Worm (Caenorhabditis elegans): Measurements from ENCODE around the gene ncx-3.

DNA sequence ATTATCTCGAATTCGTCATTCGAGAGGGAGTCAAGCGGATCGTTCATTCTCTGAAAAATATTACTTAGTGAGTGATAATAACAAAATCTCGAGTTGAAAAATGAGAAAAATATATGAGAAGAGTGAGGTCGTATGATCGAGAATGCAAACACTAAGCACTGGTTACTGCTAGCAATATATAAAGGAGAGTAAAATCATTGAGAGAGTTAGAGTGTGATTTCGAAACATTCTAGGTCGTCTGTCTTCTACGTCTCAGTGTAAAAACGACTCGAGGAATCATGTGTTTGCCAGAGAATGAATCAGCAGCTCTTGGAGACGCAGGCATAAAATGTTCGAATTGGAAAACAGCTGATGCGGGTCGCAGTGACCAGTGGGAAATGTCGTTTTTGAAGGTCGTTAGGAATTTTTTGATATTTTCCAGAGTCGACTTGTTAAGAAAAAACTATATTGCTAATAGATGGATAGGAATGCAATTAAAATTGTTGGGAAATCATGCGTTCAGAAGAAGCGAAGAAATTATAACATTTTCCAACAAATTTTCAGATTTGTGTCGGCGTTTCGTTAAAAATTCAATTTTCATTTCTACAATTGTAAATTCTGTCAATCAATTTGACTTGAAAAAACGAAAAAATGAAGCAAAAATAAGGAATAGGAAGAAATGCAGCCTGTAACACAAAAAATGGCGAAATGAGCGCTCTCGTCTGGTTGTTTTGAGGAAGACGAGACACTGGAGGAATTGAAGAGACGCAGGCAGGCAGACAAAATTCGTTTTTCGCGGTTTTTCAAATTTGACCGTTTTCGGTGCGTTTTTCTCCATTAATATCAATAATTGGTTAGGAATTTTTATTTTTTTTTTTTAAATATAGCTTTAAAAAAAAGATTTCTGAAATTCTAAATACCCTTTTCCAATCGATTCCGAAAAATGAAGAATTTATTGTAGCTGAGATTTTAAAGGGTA lies 19.1 kb upstream of the ncx-3 start, which contains the start of gene allo-1:
- no peak for TF ChIP-seq pqm-1 (tag; optimal IDR thresholded peaks at IDR 0.05)
- no peak for TF ChIP-seq nhr-11 (tag; optimal IDR thresholded peaks at IDR 0.05)
- TF ChIP-seq ceh-19 (GFP tag; optimal IDR thresholded peaks at IDR 0.05) = no peak
- no peak for TF ChIP-seq ceh-31 (tag; optimal IDR thresholded peaks at IDR 0.05)
- TF ChIP-seq tbx-2 (tag; optimal IDR thresholded peaks at IDR 0.05) = no peak
- TF ChIP-seq pag-3 (tag; optimal IDR thresholded peaks at IDR 0.05; ENCODE audit: borderline replicate concordance) = no peak
- TF ChIP-seq hlh-15 (tag; optimal IDR thresholded peaks at IDR 0.05) = no peak
- no peak for TF ChIP-seq lim-6 (tag; optimal IDR thresholded peaks at IDR 0.05)
- TF ChIP-seq che-1 (tag; optimal IDR thresholded peaks at IDR 0.05) = no peak
- TF ChIP-seq pha-2 (tag; optimal IDR thresholded peaks at IDR 0.05) = no peak
- no peak for TF ChIP-seq unc-3 (GFP tag; conservative IDR thresholded peaks at IDR 0.05)
- no peak for TF ChIP-seq unc-3 (tag; optimal IDR thresholded peaks at IDR 0.05)
- no peak for TF ChIP-seq sox-4 (tag; optimal IDR thresholded peaks at IDR 0.05)
- no peak for TF ChIP-seq ama-1 (optimal IDR thresholded peaks at IDR 0.05)

All from whole organism, late embryonic.